Fruit fly (Drosophila melanogaster): ENCODE data around the gene Galphaf.

The Galphaf gene

dm6 chr3L:16635566-16636210, 32.0 kb downstream of the Galphaf start:
- no peak for TF ChIP-seq sug (tag; optimal IDR thresholded peaks at IDR 0.05)
- TF ChIP-seq Stat92E (GFP tag; optimal IDR thresholded peaks at IDR 0.05), result no peak
- no peak for TF ChIP-seq unc-4 (GFP tag; IDR thresholded peaks at IDR 0.05; ENCODE audit: partially characterized antibody)
- TF ChIP-seq ase (GFP tag; IDR thresholded peaks at IDR 0.05), result no peak
- no peak for TF ChIP-seq yki (optimal IDR thresholded peaks at IDR 0.05)
- TF ChIP-seq luna (GFP tag; optimal IDR thresholded peaks at IDR 0.05), result no peak
- peak in 1 of 3 experiments; percentile 59 for TF ChIP-seq lola (GFP tag; optimal IDR thresholded peaks at IDR 0.05)
- TF ChIP-seq tll (GFP tag; optimal IDR thresholded peaks at IDR 0.05), result no peak
- no peak for TF ChIP-seq Hand (GFP tag; optimal IDR thresholded peaks at IDR 0.05)
- no peak for TF ChIP-seq jigr1 (GFP tag; IDR thresholded peaks at IDR 0.05)
- TF ChIP-seq CG10209 (GFP tag; optimal IDR thresholded peaks at IDR 0.05), result peak; percentile 25
- peak; percentile 15 for TF ChIP-seq CG17359 (tag; optimal IDR thresholded peaks at IDR 0.05)
- no peak for TF ChIP-seq CG5245 (GFP tag; optimal IDR thresholded peaks at IDR 0.05)
- no peak for TF ChIP-seq crp (GFP tag; optimal IDR thresholded peaks at IDR 0.05)
- peak; percentile 26; the same call in 1 of the 2 replicates for TF ChIP-seq esg (GFP tag; conservative IDR thresholded peaks at IDR 0.05)
- TF ChIP-seq CG13624 (GFP tag; optimal IDR thresholded peaks at IDR 0.05), result no peak
- peak; percentile 39 for TF ChIP-seq CG17385 (GFP tag; optimal IDR thresholded peaks at IDR 0.05)
- peak in 1 of 2 experiments; percentile 6 for TF ChIP-seq chif (GFP tag; optimal IDR thresholded peaks at IDR 0.05)
- TF ChIP-seq en (GFP tag; optimal IDR thresholded peaks at IDR 0.05), result no peak
- peak; percentile 48; the same call in 1 of the 3 replicates for TF ChIP-seq dysf (GFP tag; IDR thresholded peaks at IDR 0.05)
- no peak for TF ChIP-seq grn (GFP tag; optimal IDR thresholded peaks at IDR 0.05)
- no peak for TF ChIP-seq ab (GFP tag; optimal IDR thresholded peaks at IDR 0.05)
- TF ChIP-seq TFAM (GFP tag; optimal IDR thresholded peaks at IDR 0.05), result no peak
- TF ChIP-seq Camta (GFP tag; optimal IDR thresholded peaks at IDR 0.05), result no peak
- peak; percentile 15 for TF ChIP-seq CG4424 (GFP tag; optimal IDR thresholded peaks at IDR 0.05)
- peak; percentile 45 for TF ChIP-seq CG7556 (GFP tag; optimal IDR thresholded peaks at IDR 0.05)
- no peak for TF ChIP-seq Sry-δ (GFP tag; optimal IDR thresholded peaks at IDR 0.05)
- TF ChIP-seq Usf (GFP tag; optimal IDR thresholded peaks at IDR 0.05), result no peak
- TF ChIP-seq oc (tag; optimal IDR thresholded peaks at IDR 0.05), result no peak
- TF ChIP-seq CG15269 (tag; optimal IDR thresholded peaks at IDR 0.05), result peak; percentile 44
- TF ChIP-seq twi (tag; optimal IDR thresholded peaks at IDR 0.05), result no peak
- no peak for TF ChIP-seq Bgb (GFP tag; IDR thresholded peaks at IDR 0.05; ENCODE audit: partially characterized antibody)
- no peak for TF ChIP-seq Abd-B (GFP tag; optimal IDR thresholded peaks at IDR 0.05)
- no peak for TF ChIP-seq CG13287 (GFP tag; IDR thresholded peaks at IDR 0.05; ENCODE audit: partially characterized antibody)
- TF ChIP-seq pho (GFP tag; optimal IDR thresholded peaks at IDR 0.05), result no peak
- peak; percentile 30 for TF ChIP-seq CG15601 (tag; optimal IDR thresholded peaks at IDR 0.05)
- TF ChIP-seq CHES-1-like (GFP tag; optimal IDR thresholded peaks at IDR 0.05), result no peak
- no peak for TF ChIP-seq cato (GFP tag; optimal IDR thresholded peaks at IDR 0.05; ENCODE audit: borderline replicate concordance)
- peak; percentile 29 for TF ChIP-seq CG14710 (tag; optimal IDR thresholded peaks at IDR 0.05)
- 0 out of 2 replicates have a peak, but pooled peaks have one; percentile 22 for TF ChIP-seq E2f1 (GFP tag; IDR thresholded peaks at IDR 0.05)
- peak; percentile 37 for TF ChIP-seq CG12391 (tag; optimal IDR thresholded peaks at IDR 0.05)
- no peak for TF ChIP-seq HmgD (GFP tag; optimal IDR thresholded peaks at IDR 0.05)
- no peak for TF ChIP-seq CG15479 (GFP tag; optimal IDR thresholded peaks at IDR 0.05)
- no peak for TF ChIP-seq Bteb2 (GFP tag; optimal IDR thresholded peaks at IDR 0.05)
- TF ChIP-seq CG15514 (GFP tag; optimal IDR thresholded peaks at IDR 0.05), result no peak
- TF ChIP-seq bigmax (GFP tag; optimal IDR thresholded peaks at IDR 0.05), result no peak
- no peak for TF ChIP-seq CG10274 (GFP tag; optimal IDR thresholded peaks at IDR 0.05)
- no peak for TF ChIP-seq CG7357 (GFP tag; IDR thresholded peaks at IDR 0.05)
- TF ChIP-seq CG10147 (GFP tag; optimal IDR thresholded peaks at IDR 0.05), result no peak

Data from whole organism, embryonic.